Worm (Caenorhabditis elegans) whole organism, early embryonic: Measurements from ENCODE around the gene Y50E8A.6.

Experiments
- B0310.2 ChIP-seq: sonication (generic microtip); optimal IDR thresholded peaks from 2 replicates; lab custom pipeline; 2016; ENCODE audit warnings: mild to moderate bottlenecking, missing genetic modification characterization, missing compliant biosample characterization
- F13C5.2 ChIP-seq: sonication (generic microtip); optimal IDR thresholded peaks from 2 replicates; lab custom pipeline; 2017; ENCODE audit warnings: mild to moderate bottlenecking, missing genetic modification characterization, inconsistent platforms, missing compliant biosample characterization
- ama-1 ChIP-seq: fragments of 150-350 bp; optimal IDR thresholded peaks from 2 replicates; lab custom pipeline; 2014
- ceh-36 ChIP-seq: sonication (generic microtip); optimal IDR thresholded peaks from 2 replicates; lab custom pipeline; 2016; ENCODE audit warnings: missing genetic modification characterization, inconsistent platforms, missing compliant biosample characterization
- ets-7 ChIP-seq: sonication (generic microtip); optimal IDR thresholded peaks from 2 replicates; lab custom pipeline; 2016; ENCODE audit warnings: missing genotype, missing genetic modification characterization, missing compliant biosample characterization
- hnd-1 ChIP-seq: sonication (generic microtip); optimal IDR thresholded peaks from 2 replicates; lab custom pipeline; 2016; ENCODE audit warnings: missing genetic modification characterization, missing compliant biosample characterization
- scrt-1 ChIP-seq: fragments of 200-800 bp; sonication (Bioruptor generic); IDR thresholded peaks from 2 replicates; pipeline ENCODE4 v1.3.6; 2022; ENCODE audit warnings: missing genetic modification characterization, missing compliant biosample characterization
- tbx-11 ChIP-seq: fragments of 200-800 bp; sonication (Bioruptor generic); IDR thresholded peaks from 2 replicates; pipeline ENCODE4 v1.3.6; 2022; ENCODE audit warnings: missing genetic modification characterization, missing compliant biosample characterization
- tbx-37 ChIP-seq: fragments of 200-800 bp; sonication (Bioruptor generic); conservative IDR thresholded peaks from 2 replicates; pipeline ENCODE4 v1.3.6; 2022; ENCODE audit warnings: missing genetic modification reagents, missing genetic modification characterization, missing compliant biosample characterization
- tra-4 ChIP-seq: sonication (generic microtip); optimal IDR thresholded peaks from 2 replicates; lab custom pipeline; 2017; ENCODE audit warnings: missing genetic modification characterization, missing compliant biosample characterization

ce11 chrV:14784787-14785186 is 43.7 kb upstream of the Y50E8A.6 start:
- TF ChIP-seq ceh-36 (tag; lab: Kevin White, UChicago) (no peak), tbx-11 (GFP tag; lab: Robert Waterston, UW) (no peak), ama-1 (no peak), B0310.2 (tag; lab: Kevin White, UChicago) (no peak), hnd-1 (tag; lab: Kevin White, UChicago) (no peak), ets-7 (tag; lab: Kevin White, UChicago) (no peak), scrt-1 (no peak), tra-4 (tag; lab: Kevin White, UChicago) (no peak), tbx-37 (GFP tag; lab: Robert Waterston, UW) (no peak), F13C5.2 (tag; lab: Kevin White, UChicago) (no peak)
